Fruit fly (Drosophila melanogaster) whole organism, embryonic: ENCODE measurements around the gene CG42585.

Experiments
- Aef1 ChIP-seq: fragments of 200-800 bp; sonication (Bioruptor generic); IDR thresholded peaks from 3 replicates; pipeline ENCODE4 v1.3.6; 2022; ENCODE audit warnings: missing biosample characterization, missing genetic modification characterization
- Antp ChIP-seq: fragments of 200-800 bp; sonication (Bioruptor generic); optimal IDR thresholded peaks from 3 replicates; lab custom pipeline; 2016; ENCODE audit warnings: missing biosample characterization, missing genetic modification characterization
- Atf-2 ChIP-seq: fragments of 200-800 bp; sonication (Bioruptor generic); optimal IDR thresholded peaks from 2 replicates; lab custom pipeline; 2016; ENCODE audit warnings: missing biosample characterization, missing genetic modification characterization
- CG10147 ChIP-seq: fragments of 200-800 bp; sonication (Bioruptor generic); optimal IDR thresholded peaks from 2 replicates; lab custom pipeline; 2019; ENCODE audit warnings: missing biosample characterization, mild to moderate bottlenecking, missing genetic modification characterization, moderate library complexity
- CG10565 ChIP-seq: fragments of 200-800 bp; sonication (Bioruptor generic); optimal IDR thresholded peaks from 3 replicates; lab custom pipeline; 2016; ENCODE audit warnings: missing biosample characterization, mild to moderate bottlenecking, missing genetic modification characterization
- CG11696 ChIP-seq: fragments of 200-800 bp; sonication (Bioruptor generic); IDR thresholded peaks from 2 replicates; pipeline ENCODE4 v1.3.6; 2022; ENCODE audit warnings: missing biosample characterization, missing genetic modification characterization
- CG12219 ChIP-seq: fragments of 200-800 bp; sonication (Bioruptor generic); optimal IDR thresholded peaks from 3 replicates; lab custom pipeline; 2018; ENCODE audit warnings: missing biosample characterization, mild to moderate bottlenecking, missing genetic modification characterization
- CG12769 ChIP-seq: fragments of 200-800 bp; sonication (Bioruptor generic); optimal IDR thresholded peaks from 2 replicates; lab custom pipeline; 2019; ENCODE audit warnings: missing biosample characterization, mild to moderate bottlenecking, missing genetic modification characterization, moderate library complexity
- CG13624 ChIP-seq: fragments of 200-800 bp; sonication (Bioruptor generic); optimal IDR thresholded peaks from 2 replicates; lab custom pipeline; 2016; ENCODE audit warnings: missing biosample characterization, missing genetic modification characterization
- CG13775 ChIP-seq: fragments of 200-800 bp; sonication (Bioruptor generic); optimal IDR thresholded peaks from 3 replicates; lab custom pipeline; 2017; ENCODE audit warnings: missing biosample characterization, mild to moderate bottlenecking, missing genetic modification characterization
- CG1529 ChIP-seq: fragments of 200-800 bp; sonication (Bioruptor generic); optimal IDR thresholded peaks from 3 replicates; lab custom pipeline; 2018; ENCODE audit warnings: missing biosample characterization, missing genetic modification characterization
- CG17328 ChIP-seq: fragments of 200-800 bp; sonication (Bioruptor generic); IDR thresholded peaks from 2 replicates; pipeline ENCODE4 v1.3.6; 2022; ENCODE audit warnings: missing biosample characterization, missing genetic modification characterization
- CG18476 ChIP-seq: fragments of 200-800 bp; sonication (Bioruptor generic); optimal IDR thresholded peaks from 2 replicates; lab custom pipeline; 2016; ENCODE audit warnings: missing biosample characterization, mild to moderate bottlenecking, missing genetic modification characterization
- CG34224 ChIP-seq: fragments of 200-800 bp; sonication (Bioruptor generic); IDR thresholded peaks from 3 replicates; pipeline ENCODE4 v1.3.6; 2022; ENCODE audit warnings: missing biosample characterization, missing genetic modification characterization; ENCODE audit not compliant: partially characterized antibody
- CG43689 ChIP-seq: fragments of 200-800 bp; sonication (Bioruptor generic); IDR thresholded peaks from 2 replicates; pipeline ENCODE4 v1.3.6; 2022; ENCODE audit warnings: missing biosample characterization, missing genetic modification characterization
- CG4424 ChIP-seq: fragments of 200-800 bp; sonication (Bioruptor generic); optimal IDR thresholded peaks from 3 replicates; lab custom pipeline; 2016; ENCODE audit warnings: missing biosample characterization, missing genetic modification characterization
- CG7271 ChIP-seq: fragments of 200-800 bp; sonication (Bioruptor generic); optimal IDR thresholded peaks from 2 replicates; lab custom pipeline; 2018; ENCODE audit warnings: missing biosample characterization, mild to moderate bottlenecking, missing genetic modification characterization, moderate library complexity
- CG7928 ChIP-seq: fragments of 200-800 bp; sonication (Bioruptor generic); optimal IDR thresholded peaks from 2 replicates; lab custom pipeline; 2017; ENCODE audit warnings: missing biosample characterization, mild to moderate bottlenecking, missing genetic modification characterization
- CG8359 ChIP-seq: fragments of 200-800 bp; sonication (Bioruptor generic); optimal IDR thresholded peaks from 2 replicates; lab custom pipeline; 2017; ENCODE audit warnings: missing biosample characterization, mild to moderate bottlenecking, missing genetic modification characterization, borderline replicate concordance
- CG9215 ChIP-seq: fragments of 200-800 bp; sonication (Bioruptor generic); IDR thresholded peaks from 2 replicates; pipeline ENCODE4 v1.3.6; 2022; ENCODE audit warnings: missing biosample characterization, missing genetic modification characterization
- ERR ChIP-seq: fragments of 200-800 bp; sonication (Bioruptor generic); optimal IDR thresholded peaks from 2 replicates; lab custom pipeline; 2016; ENCODE audit warnings: missing biosample characterization, missing genetic modification characterization
- Fer1 ChIP-seq: fragments of 200-800 bp; sonication (Bioruptor generic); optimal IDR thresholded peaks from 2 replicates; lab custom pipeline; 2017; ENCODE audit warnings: missing biosample characterization, mild to moderate bottlenecking, missing genetic modification characterization
- Gsc ChIP-seq: fragments of 200-800 bp; sonication (Bioruptor generic); IDR thresholded peaks from 2 replicates; pipeline ENCODE4 v1.3.6; 2022; ENCODE audit warnings: missing biosample characterization, missing genetic modification characterization
- Lpt ChIP-seq: fragments of >200 bp; optimal IDR thresholded peaks from 2 replicates; lab custom pipeline; 2018; ENCODE audit warnings: missing biosample characterization, missing genetic modification characterization
- Mrtf ChIP-seq: fragments of 200-800 bp; sonication (Bioruptor generic); IDR thresholded peaks from 3 replicates; pipeline ENCODE4 v1.3.6; 2022; ENCODE audit warnings: missing biosample characterization, missing genetic modification characterization
- NC2α ChIP-seq: fragments of 200-800 bp; sonication (Bioruptor generic); optimal IDR thresholded peaks from 2 replicates; lab custom pipeline; 2016; ENCODE audit warnings: missing biosample characterization, missing genetic modification characterization
- Rx ChIP-seq: fragments of 200-800 bp; sonication (Bioruptor generic); IDR thresholded peaks from 2 replicates; pipeline ENCODE4 v1.3.6; 2022; ENCODE audit warnings: missing biosample characterization, missing genetic modification characterization
- Sox102F ChIP-seq: fragments of 200-800 bp; sonication (Bioruptor generic); optimal IDR thresholded peaks from 2 replicates; lab custom pipeline; 2018; ENCODE audit warnings: missing biosample characterization, mild to moderate bottlenecking, missing genetic modification characterization, moderate library complexity
- Ssrp ChIP-seq: fragments of 200-800 bp; sonication (Bioruptor generic); optimal IDR thresholded peaks from 2 replicates; lab custom pipeline; 2018; ENCODE audit warnings: missing biosample characterization, mild to moderate bottlenecking, missing genetic modification characterization, moderate library complexity
- ash1 ChIP-seq: fragments of 200-800 bp; sonication (Bioruptor generic); optimal IDR thresholded peaks from 2 replicates; lab custom pipeline; 2018; ENCODE audit warnings: missing biosample characterization, mild to moderate bottlenecking, missing genetic modification characterization
- corto ChIP-seq: fragments of 200-800 bp; sonication (Bioruptor generic); optimal IDR thresholded peaks from 2 replicates; lab custom pipeline; 2016; ENCODE audit warnings: missing biosample characterization, mild to moderate bottlenecking, missing genetic modification characterization, moderate library complexity
- emc ChIP-seq: fragments of 200-800 bp; sonication (Bioruptor generic); optimal IDR thresholded peaks from 2 replicates; lab custom pipeline; 2016; ENCODE audit warnings: missing biosample characterization, missing genetic modification characterization
- ewg ChIP-seq: fragments of 200-800 bp; sonication (Bioruptor generic); optimal IDR thresholded peaks from 3 replicates; lab custom pipeline; 2017; ENCODE audit warnings: mild to moderate bottlenecking, missing biosample characterization, missing genetic modification reagents, missing genetic modification characterization
- gro ChIP-seq: fragments of 200-800 bp; sonication (Bioruptor generic); optimal IDR thresholded peaks from 2 replicates; lab custom pipeline; 2016; ENCODE audit warnings: missing biosample characterization, missing genetic modification characterization
- insv ChIP-seq, 2 experiments: fragments of 200-800 bp; sonication (Bioruptor generic); optimal IDR thresholded peaks; 3 replicates each; lab custom pipeline; 2016 to 2018; ENCODE audit warnings: missing biosample characterization in 2 of 2, missing genetic modification characterization in 2 of 2
- lola ChIP-seq, 3 experiments: fragments of >200 bp in 2 of 3; fragments of 200-800 bp in 1 of 3; sonication (Bioruptor generic) in 1 of 3; optimal IDR thresholded peaks; 2 replicates each; lab custom pipeline; 2017 to 2019; ENCODE audit warnings: missing biosample characterization in 3 of 3, missing genetic modification characterization in 3 of 3, mild to moderate bottlenecking in 1 of 3, moderate library complexity in 1 of 3
- luna ChIP-seq: fragments of 200-800 bp; sonication (Bioruptor generic); optimal IDR thresholded peaks from 2 replicates; lab custom pipeline; 2016; ENCODE audit warnings: missing biosample characterization, missing genetic modification characterization
- maf-S ChIP-seq: fragments of 200-800 bp; sonication (Bioruptor generic); optimal IDR thresholded peaks from 2 replicates; lab custom pipeline; 2016; ENCODE audit warnings: missing biosample characterization, missing genetic modification characterization
- mld ChIP-seq: fragments of 200-800 bp; sonication (Bioruptor generic); IDR thresholded peaks from 3 replicates; pipeline ENCODE4 v1.3.6; 2022; ENCODE audit warnings: missing biosample characterization, missing genetic modification characterization; ENCODE audit not compliant: partially characterized antibody
- p53 ChIP-seq: fragments of 200-800 bp; sonication (Bioruptor generic); optimal IDR thresholded peaks from 2 replicates; lab custom pipeline; 2016; ENCODE audit warnings: missing biosample characterization, missing genetic modification characterization
- pan ChIP-seq, 4 experiments: fragments of >200 bp in 3 of 4; fragments of 200-800 bp in 1 of 4; sonication (Bioruptor generic) in 1 of 4; optimal IDR thresholded peaks in 3 of 4; IDR thresholded peaks in 1 of 4; 2 replicates each; pipeline versions ENCODE4 v1.3.6 to Lab custom; 2017 to 2022; ENCODE audit warnings: missing biosample characterization in 2 of 4, missing genetic modification characterization in 2 of 4, mixed read lengths in 1 of 4
- pb ChIP-seq: fragments of 200-800 bp; sonication (Bioruptor generic); optimal IDR thresholded peaks from 3 replicates; lab custom pipeline; 2016; ENCODE audit warnings: missing biosample characterization, missing genetic modification characterization
- pho ChIP-seq: fragments of 200-800 bp; sonication (Bioruptor generic); optimal IDR thresholded peaks from 2 replicates; lab custom pipeline; 2016; ENCODE audit warnings: missing biosample characterization, missing genetic modification characterization
- ranshi ChIP-seq: fragments of 200-800 bp; sonication (Bioruptor generic); IDR thresholded peaks from 2 replicates; pipeline ENCODE4 v1.3.6; 2022; ENCODE audit warnings: missing biosample characterization, missing genetic modification characterization
- scrt ChIP-seq: fragments of 200-800 bp; sonication (Bioruptor generic); optimal IDR thresholded peaks from 2 replicates; lab custom pipeline; 2018; ENCODE audit warnings: missing biosample characterization, mild to moderate bottlenecking, missing genetic modification characterization, moderate library complexity
- slp2 ChIP-seq: fragments of 200-800 bp; sonication (Bioruptor generic); optimal IDR thresholded peaks from 2 replicates; lab custom pipeline; 2016; ENCODE audit warnings: missing biosample characterization, missing genetic modification characterization
- vnd ChIP-seq: fragments of 200-800 bp; sonication (Bioruptor generic); IDR thresholded peaks from 3 replicates; pipeline ENCODE4 v1.3.6; 2022; ENCODE audit warnings: missing biosample characterization, missing genetic modification characterization; ENCODE audit not compliant: partially characterized antibody
- wor ChIP-seq: fragments of 200-800 bp; sonication (Bioruptor generic); IDR thresholded peaks from 2 replicates; pipeline ENCODE4 v1.3.6; 2022; ENCODE audit warnings: missing biosample characterization, missing genetic modification characterization
- zen ChIP-seq: fragments of 200-800 bp; sonication (Bioruptor generic); optimal IDR thresholded peaks from 3 replicates; lab custom pipeline; 2018; ENCODE audit warnings: missing biosample characterization, mild to moderate bottlenecking, missing genetic modification characterization, moderate library complexity
- zen2 ChIP-seq: fragments of 200-800 bp; sonication (Bioruptor generic); IDR thresholded peaks from 3 replicates; pipeline ENCODE4 v1.3.6; 2022; ENCODE audit warnings: missing biosample characterization, missing genetic modification characterization; ENCODE audit not compliant: partially characterized antibody

CG42585 gene

dm6 chr2L:14706194-14706593, 33.5 kb upstream of the CG42585 start (continued):
- TF ChIP-seq Rx (GFP tag; lab: Robert Waterston, UW) (peak; percentile 65), pb (GFP tag; lab: Kevin White, UChicago) (peak; percentile 74), pan (optimal IDR thresholded peaks at IDR 0.05; lab: Kevin White, UChicago) (no peak), pan (GFP tag; optimal IDR thresholded peaks at IDR 0.05 in 1 of 2, IDR thresholded peaks at IDR 0.05 in 1 of 2) (peak in 1 of 2 experiments; percentile 77), insv (GFP tag; optimal IDR thresholded peaks at IDR 0.05; lab: Kevin White, UChicago) (peak in 1 of 2 experiments; percentile 38), CG13775 (GFP tag; lab: Kevin White, UChicago) (no peak), ERR (GFP tag; lab: Kevin White, UChicago) (peak; percentile 27), CG4424 (GFP tag; lab: Kevin White, UChicago) (peak; percentile 82), CG1529 (GFP tag; lab: Kevin White, UChicago) (no peak), CG12219 (GFP tag; lab: Kevin White, UChicago) (no peak), scrt (GFP tag; lab: Kevin White, UChicago) (peak; percentile 36), CG18476 (GFP tag; lab: Kevin White, UChicago) (peak; percentile 12), Atf-2 (peak; percentile 84), CG43689 (GFP tag; lab: Robert Waterston, UW) (no peak), CG7928 (GFP tag; lab: Kevin White, UChicago) (no peak), Ssrp (peak; percentile 9), corto (GFP tag; lab: Kevin White, UChicago) (no peak), NC2α (GFP tag; lab: Kevin White, UChicago) (peak; percentile 76), Aef1 (peak; percentile 63; the same call in 2 of the 3 replicates), maf-S (GFP tag; lab: Kevin White, UChicago) (peak; percentile 68), slp2 (GFP tag; lab: Kevin White, UChicago) (peak; percentile 83), Antp (GFP tag; lab: Kevin White, UChicago) (peak; percentile 86), ewg (peak; percentile 23), Fer1 (GFP tag; lab: Kevin White, UChicago) (peak; percentile 61), CG13624 (peak; percentile 76), ranshi (GFP tag; lab: Robert Waterston, UW) (peak; percentile 52), Sox102F (peak; percentile 63), CG8359 (GFP tag; lab: Kevin White, UChicago) (peak; percentile 61), CG9215 (GFP tag; lab: Robert Waterston, UW) (peak; percentile 54; the same call in 1 of the 2 replicates), CG10147 (GFP tag; lab: Kevin White, UChicago) (no peak), Lpt (GFP tag; lab: Kevin White, UChicago) (no peak), Mrtf (GFP tag; lab: Robert Waterston, UW) (peak; percentile 79; the same call in 2 of the 3 replicates), emc (peak; percentile 68), gro (GFP tag; lab: Kevin White, UChicago) (peak; percentile 70), vnd (GFP tag; lab: Robert Waterston, UW) (no peak), CG11696 (GFP tag; lab: Robert Waterston, UW) (0 out of 2 replicates have a peak, but pooled peaks have one; percentile 28), wor (GFP tag; lab: Robert Waterston, UW) (no peak), CG10565 (GFP tag; lab: Kevin White, UChicago) (peak; percentile 27), CG12769 (tag; lab: Kevin White, UChicago) (peak; percentile 22), CG17328 (GFP tag; lab: Robert Waterston, UW) (peak; percentile 60; the same call in 1 of the 2 replicates), zen2 (GFP tag; lab: Robert Waterston, UW) (no peak), zen (tag; lab: Kevin White, UChicago) (peak; percentile 76), Gsc (GFP tag; lab: Robert Waterston, UW) (no peak), mld (no peak), luna (GFP tag; lab: Kevin White, UChicago) (no peak), lola (GFP tag; optimal IDR thresholded peaks at IDR 0.05; lab: Kevin White, UChicago) (peak in 1 of 3 experiments; percentile 8), p53 (peak; percentile 80), CG7271 (tag; lab: Kevin White, UChicago) (peak; percentile 56), pho (GFP tag; lab: Kevin White, UChicago) (peak; percentile 54), CG34224 (GFP tag; lab: Robert Waterston, UW) (no peak), ash1 (GFP tag; lab: Kevin White, UChicago) (no peak)
